Fruit fly (Drosophila melanogaster): Measurements from ENCODE around the gene CG18493.

CG18493 gene

dm6 chr3R:19350375-19350943 is 39.6 kb upstream of the CG18493 start:
- TF ChIP-seq h (optimal IDR thresholded peaks at IDR 0.05) (no peak), Hmx (GFP tag; optimal IDR thresholded peaks at IDR 0.05) (no peak), Bdp1 (GFP tag; optimal IDR thresholded peaks at IDR 0.05) (no peak), zen (tag; optimal IDR thresholded peaks at IDR 0.05) (peak; percentile 64), Kr (GFP tag; optimal IDR thresholded peaks at IDR 0.05) (peak; percentile 31), twi (tag; optimal IDR thresholded peaks at IDR 0.05) (peak; percentile 97), tll (GFP tag; optimal IDR thresholded peaks at IDR 0.05) (peak in 1 of 2 experiments; percentile 80), HmgZ (tag; optimal IDR thresholded peaks at IDR 0.05) (no peak), grn (GFP tag; optimal IDR thresholded peaks at IDR 0.05) (peak; percentile 30), cad (GFP tag; optimal IDR thresholded peaks at IDR 0.05) (peak; percentile 67), Neu2 (GFP tag; optimal IDR thresholded peaks at IDR 0.05; ENCODE audit: borderline replicate concordance) (peak; percentile 48), Opbp (GFP tag; IDR thresholded peaks at IDR 0.05; ENCODE audit: partially characterized antibody) (no peak), amos (GFP tag; IDR thresholded peaks at IDR 0.05; ENCODE audit: partially characterized antibody) (peak; percentile 10; the same call in 1 of the 2 replicates), pros (GFP tag; optimal IDR thresholded peaks at IDR 0.05) (peak; percentile 28), CG9215 (GFP tag; IDR thresholded peaks at IDR 0.05) (no peak), CG15479 (GFP tag; optimal IDR thresholded peaks at IDR 0.05) (peak; percentile 89), D (optimal IDR thresholded peaks at IDR 0.05) (peak; percentile 92), D (GFP tag; optimal IDR thresholded peaks at IDR 0.05) (no peak), Sry-β (GFP tag; optimal IDR thresholded peaks at IDR 0.05) (no peak), cato (GFP tag; optimal IDR thresholded peaks at IDR 0.05; ENCODE audit: borderline replicate concordance) (no peak), lbe (GFP tag; optimal IDR thresholded peaks at IDR 0.05) (no peak), usp (GFP tag; optimal IDR thresholded peaks at IDR 0.05) (no peak), CG31365 (tag; optimal IDR thresholded peaks at IDR 0.05) (no peak), vnd (GFP tag; IDR thresholded peaks at IDR 0.05; ENCODE audit: partially characterized antibody) (no peak), kni (GFP tag; optimal IDR thresholded peaks at IDR 0.05) (peak; percentile 67), insv (GFP tag; optimal IDR thresholded peaks at IDR 0.05) (peak in 1 of 2 experiments; percentile 5), Ssrp (tag; optimal IDR thresholded peaks at IDR 0.05) (no peak), stc (GFP tag; IDR thresholded peaks at IDR 0.05) (no peak), Stat92E (GFP tag; optimal IDR thresholded peaks at IDR 0.05) (no peak), ac (GFP tag; optimal IDR thresholded peaks at IDR 0.05) (peak; percentile 60), CG12104 (GFP tag; optimal IDR thresholded peaks at IDR 0.05) (no peak)

DNA sequence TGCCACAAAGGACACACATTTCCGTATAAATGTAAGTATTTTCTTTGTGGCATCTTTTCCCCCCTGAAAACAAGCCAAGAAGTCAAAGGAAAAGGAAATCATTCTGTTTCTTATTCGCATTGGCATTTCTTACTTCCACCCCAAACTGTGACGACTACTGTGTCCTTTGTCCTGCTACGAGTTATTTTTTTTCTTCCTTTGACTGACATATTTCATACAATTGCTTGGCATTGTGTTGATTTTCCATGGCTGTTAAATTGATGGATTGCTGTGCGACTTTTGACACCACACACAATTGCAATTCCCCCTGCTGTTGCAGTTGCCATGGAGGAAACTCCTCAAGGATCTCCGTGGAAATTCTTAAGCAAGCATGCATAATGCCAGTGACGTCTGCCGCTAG is 37.9 kb upstream of the CG18493 start:
- TF ChIP-seq Bdp1 (GFP tag; optimal IDR thresholded peaks at IDR 0.05) (no peak), Dp (GFP tag; optimal IDR thresholded peaks at IDR 0.05) (no peak), gsb (GFP tag; IDR thresholded peaks at IDR 0.05) (no peak), CG18599 (GFP tag; optimal IDR thresholded peaks at IDR 0.05) (no peak), zfh2 (GFP tag; optimal IDR thresholded peaks at IDR 0.05) (no peak), ato (GFP tag; IDR thresholded peaks at IDR 0.05; ENCODE audit: partially characterized antibody) (no peak), E2f1 (GFP tag; IDR thresholded peaks at IDR 0.05) (no peak), crc (GFP tag; optimal IDR thresholded peaks at IDR 0.05) (no peak), CG16813 (GFP tag; IDR thresholded peaks at IDR 0.05; ENCODE audit: partially characterized antibody) (no peak), fd96Cb (tag; optimal IDR thresholded peaks at IDR 0.05) (no peak), CG13424 (tag; optimal IDR thresholded peaks at IDR 0.05) (no peak), CG8290 (GFP tag; optimal IDR thresholded peaks at IDR 0.05) (no peak), CG8290 (tag; optimal IDR thresholded peaks at IDR 0.05) (no peak), Doc3 (GFP tag; IDR thresholded peaks at IDR 0.05; ENCODE audit: partially characterized antibody) (no peak), CG2202 (tag; optimal IDR thresholded peaks at IDR 0.05) (no peak), dan (GFP tag; IDR thresholded peaks at IDR 0.05) (no peak), Meics (GFP tag; optimal IDR thresholded peaks at IDR 0.05) (no peak), jing (GFP tag; optimal IDR thresholded peaks at IDR 0.05) (no peak), D (optimal IDR thresholded peaks at IDR 0.05) (peak; percentile 89), D (GFP tag; optimal IDR thresholded peaks at IDR 0.05) (no peak), Atf-2 (GFP tag; optimal IDR thresholded peaks at IDR 0.05) (no peak), Bteb2 (GFP tag; optimal IDR thresholded peaks at IDR 0.05) (no peak), sug (tag; optimal IDR thresholded peaks at IDR 0.05) (no peak)
